Fruit fly (Drosophila melanogaster) whole organism, embryonic: ENCODE results near the gene CG4596.

ENCODE experiments used
- Ada2b ChIP-seq: fragments of 200-800 bp; sonication (Bioruptor generic); IDR thresholded peaks from 2 replicates; pipeline ENCODE4 v1.3.6; 2022; ENCODE audit warnings: missing biosample characterization, missing genetic modification characterization
- CG11695 ChIP-seq: fragments of 200-800 bp; sonication (Bioruptor generic); IDR thresholded peaks from 3 replicates; pipeline ENCODE4 v1.3.6; 2022; ENCODE audit warnings: missing biosample characterization, missing genetic modification characterization
- CG32767 ChIP-seq: fragments of 200-800 bp; sonication (Bioruptor generic); IDR thresholded peaks from 2 replicates; pipeline ENCODE4 v1.3.6; 2022; ENCODE audit warnings: missing biosample characterization, missing genetic modification characterization
- CG4404 ChIP-seq: fragments of 200-800 bp; sonication (Bioruptor generic); IDR thresholded peaks from 2 replicates; pipeline ENCODE4 v1.3.6; 2022; ENCODE audit warnings: missing biosample characterization, missing genetic modification characterization
- Chrac-16 ChIP-seq: fragments of 200-800 bp; sonication (Bioruptor generic); optimal IDR thresholded peaks from 3 replicates; lab custom pipeline; 2016; ENCODE audit warnings: missing biosample characterization, missing genetic modification characterization
- Dip3 ChIP-seq: fragments of 200-800 bp; sonication (Bioruptor generic); optimal IDR thresholded peaks from 3 replicates; lab custom pipeline; 2016; ENCODE audit warnings: missing biosample characterization, missing genetic modification characterization
- Drgx ChIP-seq: fragments of 200-800 bp; sonication (Bioruptor generic); IDR thresholded peaks from 2 replicates; pipeline ENCODE4 v1.3.6; 2022; ENCODE audit warnings: missing biosample characterization, missing genetic modification characterization
- Fer3 ChIP-seq: fragments of 200-800 bp; sonication (Bioruptor generic); optimal IDR thresholded peaks from 2 replicates; lab custom pipeline; 2018; ENCODE audit warnings: missing biosample characterization, mild to moderate bottlenecking, missing genetic modification characterization, moderate library complexity
- Sry-δ ChIP-seq: fragments of 200-800 bp; sonication (Bioruptor generic); optimal IDR thresholded peaks from 2 replicates; lab custom pipeline; 2016; ENCODE audit warnings: missing biosample characterization, missing genetic modification characterization
- YL-1 ChIP-seq: fragments of 200-800 bp; sonication (Bioruptor generic); optimal IDR thresholded peaks from 3 replicates; lab custom pipeline; 2017; ENCODE audit warnings: missing biosample characterization, mild to moderate bottlenecking, missing genetic modification characterization
- ab ChIP-seq: fragments of 200-800 bp; sonication (Bioruptor generic); optimal IDR thresholded peaks from 2 replicates; lab custom pipeline; 2016; ENCODE audit warnings: missing biosample characterization, missing genetic modification characterization
- ac ChIP-seq: fragments of 200-800 bp; sonication (Bioruptor generic); optimal IDR thresholded peaks from 3 replicates; lab custom pipeline; 2017; ENCODE audit warnings: missing biosample characterization, mild to moderate bottlenecking, missing genetic modification characterization
- h ChIP-seq: fragments of >200 bp; optimal IDR thresholded peaks from 2 replicates; lab custom pipeline; 2017
- mam ChIP-seq: fragments of 200-800 bp; sonication (Bioruptor generic); optimal IDR thresholded peaks from 3 replicates; lab custom pipeline; 2016; ENCODE audit warnings: missing biosample characterization, missing genetic modification characterization

DNA sequence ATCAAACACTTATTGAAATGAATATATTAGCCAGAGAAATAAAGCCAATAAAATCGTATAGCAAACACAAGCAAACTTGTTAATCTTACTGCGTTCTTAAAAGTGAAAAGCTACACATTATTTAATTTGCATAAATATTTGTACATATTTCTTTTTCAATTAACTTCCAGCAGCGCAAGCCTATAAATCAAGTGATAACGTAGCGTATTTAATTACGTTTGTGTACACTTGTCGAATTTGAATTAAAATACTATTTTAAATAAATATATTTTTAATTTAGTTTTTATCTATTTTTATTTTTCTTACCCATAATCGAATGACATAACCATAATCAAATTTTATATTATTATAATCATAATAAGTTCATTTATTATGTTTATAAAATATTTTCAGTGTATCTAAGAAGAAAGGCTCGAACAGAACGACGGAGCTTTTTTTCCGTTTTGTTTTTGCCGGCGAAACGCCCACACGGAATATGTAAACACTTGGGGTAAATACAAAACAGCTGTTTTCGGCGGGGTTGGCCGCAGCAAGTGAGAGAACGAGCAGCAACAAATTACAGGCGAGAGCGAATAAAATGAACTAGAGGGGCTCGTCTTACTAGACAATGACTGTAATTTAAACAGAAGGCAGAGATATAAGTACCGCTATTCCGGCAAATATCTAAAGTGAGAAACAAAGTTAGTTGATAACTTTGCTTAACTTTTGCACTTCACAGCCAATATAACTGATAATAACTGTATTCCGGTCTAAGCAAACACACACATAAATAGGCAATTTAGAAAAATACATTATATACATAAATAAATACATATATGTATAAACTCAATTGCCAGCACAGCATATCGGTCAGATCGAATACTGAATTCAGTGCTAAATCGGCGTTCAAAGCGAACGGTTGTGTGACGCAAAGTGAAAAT lies 2.9 kb downstream of the CG4596 start, which contains the start of gene Sodh2:
- peak; percentile 75 for TF ChIP-seq YL-1 (GFP tag; lab: Kevin White, UChicago)
- TF ChIP-seq CG32767 (GFP tag; lab: Robert Waterston, UW), result 0 out of 2 replicates have a peak, but pooled peaks have one; percentile 36
- TF ChIP-seq Chrac-16 (GFP tag; lab: Kevin White, UChicago), result peak; percentile 40
- peak; percentile 70 for TF ChIP-seq Ada2b
- no peak for TF ChIP-seq Sry-δ (GFP tag; lab: Kevin White, UChicago)
- TF ChIP-seq Dip3 (GFP tag; lab: Kevin White, UChicago), result peak; percentile 78
- peak; percentile 84 for TF ChIP-seq mam (GFP tag; lab: Kevin White, UChicago)
- TF ChIP-seq CG11695, result peak; percentile 70
- TF ChIP-seq ab (GFP tag; lab: Kevin White, UChicago), result peak; percentile 37
- peak; percentile 81 for TF ChIP-seq Fer3
- TF ChIP-seq Drgx (GFP tag; lab: Robert Waterston, UW), result peak; percentile 91
- no peak for TF ChIP-seq h (lab: Kevin White, UChicago)
- TF ChIP-seq CG4404 (GFP tag; lab: Robert Waterston, UW), result peak; percentile 37; the same call in 1 of the 2 replicates
- peak; percentile 2 for TF ChIP-seq ac (GFP tag; lab: Kevin White, UChicago)
